Fruit fly (Drosophila melanogaster) whole organism, embryonic: ENCODE results near the gene CG43333.

ENCODE experiments used
- CG10209 ChIP-seq: fragments of 200-800 bp; sonication (Bioruptor generic); optimal IDR thresholded peaks from 3 replicates; lab custom pipeline; 2017; ENCODE audit warnings: missing biosample characterization, mild to moderate bottlenecking, missing genetic modification characterization, missing genetic modification reagents
- CG10321 ChIP-seq: fragments of 200-800 bp; sonication (Bioruptor generic); IDR thresholded peaks from 2 replicates; pipeline ENCODE4 v1.3.6; 2022; ENCODE audit warnings: missing biosample characterization, missing genetic modification characterization
- CG10654 ChIP-seq: fragments of 200-800 bp; sonication (Bioruptor generic); optimal IDR thresholded peaks from 2 replicates; lab custom pipeline; 2016; ENCODE audit warnings: missing biosample characterization, missing genetic modification characterization
- CG10959 ChIP-seq: fragments of 200-800 bp; sonication (Bioruptor generic); IDR thresholded peaks from 2 replicates; pipeline ENCODE4 v1.3.6; 2022; ENCODE audit warnings: missing biosample characterization, missing genetic modification characterization
- CG11085 ChIP-seq: fragments of 200-800 bp; sonication (Bioruptor generic); IDR thresholded peaks from 2 replicates; pipeline ENCODE4 v1.3.6; 2022; ENCODE audit warnings: missing biosample characterization, missing genetic modification characterization
- CG11723 ChIP-seq: fragments of 200-800 bp; sonication (Bioruptor generic); optimal IDR thresholded peaks from 2 replicates; lab custom pipeline; 2017; ENCODE audit warnings: missing biosample characterization, mild to moderate bottlenecking, missing genetic modification characterization
- CG12391 ChIP-seq: fragments of 200-800 bp; sonication (Bioruptor generic); optimal IDR thresholded peaks from 3 replicates; lab custom pipeline; 2018; ENCODE audit warnings: missing biosample characterization, mild to moderate bottlenecking, missing genetic modification characterization, moderate library complexity
- CG12769 ChIP-seq: fragments of 200-800 bp; sonication (Bioruptor generic); optimal IDR thresholded peaks from 2 replicates; lab custom pipeline; 2019; ENCODE audit warnings: missing biosample characterization, mild to moderate bottlenecking, missing genetic modification characterization, moderate library complexity
- CG14965 ChIP-seq: fragments of 200-800 bp; sonication (Bioruptor generic); optimal IDR thresholded peaks from 2 replicates; lab custom pipeline; 2016; ENCODE audit warnings: missing biosample characterization, missing genetic modification characterization, borderline replicate concordance
- CG15514 ChIP-seq: fragments of 200-800 bp; sonication (Bioruptor generic); optimal IDR thresholded peaks from 3 replicates; lab custom pipeline; 2017; ENCODE audit warnings: missing biosample characterization, missing genetic modification characterization, mild to moderate bottlenecking, moderate library complexity, missing genetic modification reagents
- CG17612 ChIP-seq: fragments of 200-800 bp; sonication (Bioruptor generic); IDR thresholded peaks from 2 replicates; pipeline ENCODE4 v1.3.6; 2022; ENCODE audit warnings: missing biosample characterization, missing genetic modification characterization
- CG18599 ChIP-seq: fragments of 200-800 bp; sonication (Bioruptor generic); optimal IDR thresholded peaks from 3 replicates; lab custom pipeline; 2017; ENCODE audit warnings: missing biosample characterization, missing genetic modification characterization, mild to moderate bottlenecking, moderate library complexity, missing genetic modification reagents
- CG31388 ChIP-seq: fragments of 200-800 bp; sonication (Bioruptor generic); optimal IDR thresholded peaks from 2 replicates; lab custom pipeline; 2016; ENCODE audit warnings: missing biosample characterization, missing genetic modification characterization
- CG6175 ChIP-seq: fragments of 200-800 bp; sonication (Bioruptor generic); IDR thresholded peaks from 3 replicates; pipeline ENCODE4 v1.3.6; 2022; ENCODE audit warnings: missing biosample characterization, missing genetic modification characterization
- CG6254 ChIP-seq: fragments of 200-800 bp; sonication (Bioruptor generic); optimal IDR thresholded peaks from 3 replicates; lab custom pipeline; 2017; ENCODE audit warnings: mild to moderate bottlenecking, missing biosample characterization, missing genetic modification reagents, missing genetic modification characterization
- CG6654 ChIP-seq: fragments of 200-800 bp; sonication (Bioruptor generic); optimal IDR thresholded peaks from 2 replicates; lab custom pipeline; 2017; ENCODE audit warnings: missing biosample characterization, mild to moderate bottlenecking, missing genetic modification characterization
- CG6689 ChIP-seq: fragments of 200-800 bp; sonication (Bioruptor generic); IDR thresholded peaks from 2 replicates; pipeline ENCODE4 v1.3.6; 2022; ENCODE audit warnings: missing biosample characterization, missing genetic modification characterization
- CG7839 ChIP-seq: fragments of 200-800 bp; sonication (Bioruptor generic); optimal IDR thresholded peaks from 3 replicates; lab custom pipeline; 2018; ENCODE audit warnings: missing biosample characterization, mild to moderate bottlenecking, missing genetic modification characterization, moderate library complexity
- CG8388 ChIP-seq: fragments of 200-800 bp; sonication (Bioruptor generic); optimal IDR thresholded peaks from 2 replicates; lab custom pipeline; 2019; ENCODE audit warnings: missing biosample characterization, mild to moderate bottlenecking, missing genetic modification characterization, moderate library complexity
- CG8924 ChIP-seq: fragments of 200-800 bp; optimal IDR thresholded peaks from 3 replicates; lab custom pipeline; 2019; ENCODE audit warnings: missing biosample characterization, mild to moderate bottlenecking, missing genetic modification characterization, moderate library complexity
- D19B ChIP-seq: fragments of 200-800 bp; sonication (Bioruptor generic); optimal IDR thresholded peaks from 2 replicates; lab custom pipeline; 2017; ENCODE audit warnings: missing biosample characterization, mild to moderate bottlenecking, missing genetic modification characterization
- Dll ChIP-seq: fragments of 200-800 bp; sonication (Bioruptor generic); IDR thresholded peaks from 4 replicates; pipeline ENCODE4 v1.3.6; 2022; ENCODE audit warnings: missing biosample characterization, missing genetic modification characterization; ENCODE audit not compliant: partially characterized antibody
- E2f2 ChIP-seq: fragments of 200-800 bp; sonication (Bioruptor generic); IDR thresholded peaks from 2 replicates; pipeline ENCODE4 v1.3.6; 2022; ENCODE audit warnings: missing biosample characterization, missing genetic modification characterization
- Fer3 ChIP-seq: fragments of 200-800 bp; sonication (Bioruptor generic); optimal IDR thresholded peaks from 2 replicates; lab custom pipeline; 2018; ENCODE audit warnings: missing biosample characterization, mild to moderate bottlenecking, missing genetic modification characterization, moderate library complexity
- Gug ChIP-seq: fragments of 200-800 bp; sonication (Bioruptor generic); IDR thresholded peaks from 4 replicates; pipeline ENCODE4 v1.3.6; 2022; ENCODE audit warnings: missing biosample characterization, missing genetic modification characterization
- HHEX ChIP-seq: fragments of 200-800 bp; sonication (Bioruptor generic); optimal IDR thresholded peaks from 3 replicates; lab custom pipeline; 2017; ENCODE audit warnings: missing biosample characterization, mild to moderate bottlenecking, missing genetic modification characterization, missing genetic modification reagents
- NK7.1 ChIP-seq: fragments of 200-800 bp; sonication (Bioruptor generic); optimal IDR thresholded peaks from 3 replicates; lab custom pipeline; 2016; ENCODE audit warnings: missing biosample characterization, missing genetic modification characterization
- Optix ChIP-seq: fragments of 200-800 bp; sonication (Bioruptor generic); IDR thresholded peaks from 3 replicates; pipeline ENCODE4 v1.3.6; 2022; ENCODE audit warnings: missing biosample characterization, missing genetic modification characterization
- Rx ChIP-seq: fragments of 200-800 bp; sonication (Bioruptor generic); IDR thresholded peaks from 2 replicates; pipeline ENCODE4 v1.3.6; 2022; ENCODE audit warnings: missing biosample characterization, missing genetic modification characterization
- Scr ChIP-seq: fragments of 200-800 bp; sonication (Bioruptor generic); IDR thresholded peaks from 2 replicates; pipeline ENCODE4 v1.3.6; 2022; ENCODE audit warnings: missing biosample characterization, missing genetic modification characterization; ENCODE audit not compliant: partially characterized antibody
- Sry-δ ChIP-seq: fragments of 200-800 bp; sonication (Bioruptor generic); optimal IDR thresholded peaks from 2 replicates; lab custom pipeline; 2016; ENCODE audit warnings: missing biosample characterization, missing genetic modification characterization
- Xrp1 ChIP-seq: fragments of 200-800 bp; sonication (Bioruptor generic); IDR thresholded peaks from 2 replicates; pipeline ENCODE4 v1.3.6; 2022; ENCODE audit warnings: missing biosample characterization, missing genetic modification characterization
- ab ChIP-seq: fragments of 200-800 bp; sonication (Bioruptor generic); optimal IDR thresholded peaks from 2 replicates; lab custom pipeline; 2016; ENCODE audit warnings: missing biosample characterization, missing genetic modification characterization
- br ChIP-seq: fragments of >200 bp; optimal IDR thresholded peaks from 2 replicates; lab custom pipeline; 2017
- chif ChIP-seq, 2 experiments: fragments of 200-800 bp; sonication (Bioruptor generic); optimal IDR thresholded peaks; 3 replicates each; lab custom pipeline; 2016; ENCODE audit warnings: missing biosample characterization in 2 of 2, missing genetic modification characterization in 2 of 2
- ci ChIP-seq: fragments of 200-800 bp; sonication (Bioruptor generic); IDR thresholded peaks from 3 replicates; pipeline ENCODE4 v1.3.6; 2022; ENCODE audit warnings: missing biosample characterization, missing genetic modification characterization
- dati ChIP-seq: fragments of 200-800 bp; sonication (Bioruptor generic); IDR thresholded peaks from 2 replicates; pipeline ENCODE4 v1.3.6; 2022; ENCODE audit warnings: missing biosample characterization, missing genetic modification characterization
- fd96Cb ChIP-seq: fragments of 200-800 bp; sonication (Bioruptor generic); optimal IDR thresholded peaks from 2 replicates; lab custom pipeline; 2018; ENCODE audit warnings: missing biosample characterization, mild to moderate bottlenecking, missing genetic modification characterization, moderate library complexity
- gfzf ChIP-seq: fragments of 200-800 bp; sonication (Bioruptor generic); optimal IDR thresholded peaks from 2 replicates; lab custom pipeline; 2016; ENCODE audit warnings: missing biosample characterization, mild to moderate bottlenecking, missing genetic modification characterization, moderate library complexity
- ind ChIP-seq: fragments of 200-800 bp; sonication (Bioruptor generic); optimal IDR thresholded peaks from 3 replicates; lab custom pipeline; 2016; ENCODE audit warnings: missing biosample characterization, missing genetic modification characterization
- kay ChIP-seq: fragments of 200-800 bp; sonication (Bioruptor generic); optimal IDR thresholded peaks from 2 replicates; lab custom pipeline; 2016; ENCODE audit warnings: missing biosample characterization, missing genetic modification characterization
- lov ChIP-seq, 2 experiments: fragments of 200-800 bp in 1 of 2; fragments of >200 bp in 1 of 2; sonication (Bioruptor generic) in 1 of 2; IDR thresholded peaks in 1 of 2; optimal IDR thresholded peaks in 1 of 2; 2 replicates in 1 of 2; 3 replicates in 1 of 2; pipeline versions ENCODE4 v1.3.6 to Lab custom; 2017 to 2022; ENCODE audit warnings: missing biosample characterization in 1 of 2, missing genetic modification characterization in 1 of 2
- row ChIP-seq: fragments of 200-800 bp; sonication (Bioruptor generic); IDR thresholded peaks from 3 replicates; pipeline ENCODE4 v1.3.6; 2022; ENCODE audit warnings: missing biosample characterization, missing genetic modification characterization
- salm ChIP-seq: fragments of 200-800 bp; sonication (Bioruptor generic); optimal IDR thresholded peaks from 2 replicates; lab custom pipeline; 2018; ENCODE audit warnings: missing biosample characterization, mild to moderate bottlenecking, missing genetic modification characterization
- so ChIP-seq: fragments of 200-800 bp; sonication (Bioruptor generic); IDR thresholded peaks from 3 replicates; pipeline ENCODE4 v1.3.6; 2022; ENCODE audit warnings: missing biosample characterization, missing genetic modification characterization
- sob ChIP-seq: fragments of 200-800 bp; sonication (Bioruptor generic); IDR thresholded peaks from 2 replicates; pipeline ENCODE4 v1.3.6; 2022; ENCODE audit warnings: missing biosample characterization, missing genetic modification characterization
- sug ChIP-seq: fragments of 200-800 bp; optimal IDR thresholded peaks from 2 replicates; lab custom pipeline; 2019; ENCODE audit warnings: missing biosample characterization, mild to moderate bottlenecking, missing genetic modification characterization, moderate library complexity
- tio ChIP-seq: fragments of 200-800 bp; sonication (Bioruptor generic); optimal IDR thresholded peaks from 2 replicates; lab custom pipeline; 2017; ENCODE audit warnings: missing biosample characterization, missing genetic modification characterization, inconsistent platforms
- unpg ChIP-seq: fragments of 200-800 bp; sonication (Bioruptor generic); optimal IDR thresholded peaks from 3 replicates; lab custom pipeline; 2018; ENCODE audit warnings: missing biosample characterization, mild to moderate bottlenecking, missing genetic modification characterization, moderate library complexity

Gene CG43333

DNA sequence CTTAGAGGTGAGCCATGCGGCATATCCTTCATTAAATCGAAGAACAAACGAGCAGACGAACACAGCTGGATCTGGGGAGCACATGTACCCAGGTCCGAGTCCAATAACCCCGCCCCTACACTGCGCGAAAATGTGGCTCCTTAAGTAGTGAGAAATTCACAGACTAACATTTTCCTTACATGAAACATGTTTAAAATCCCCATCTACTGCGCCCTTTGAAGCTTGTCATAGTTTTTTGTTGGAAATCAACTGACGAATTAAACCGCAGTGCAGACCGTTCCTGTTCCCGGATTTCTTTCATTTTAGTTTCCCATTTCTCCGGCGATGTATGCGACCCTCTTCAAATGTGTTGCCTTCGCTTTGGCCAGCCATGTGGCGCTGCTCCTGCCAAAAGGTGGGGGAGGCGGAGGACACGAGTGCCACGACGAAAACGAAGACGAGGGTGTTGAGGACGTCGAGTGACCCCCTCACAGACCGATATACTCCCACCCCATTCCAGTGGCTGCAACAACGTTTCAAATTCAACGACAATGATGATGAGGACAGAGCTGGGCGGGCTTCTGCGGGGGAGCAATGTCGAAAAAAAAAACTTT, 57.6 kb downstream of the CG43333 start (continued):
- TF ChIP-seq CG6689 (peak; percentile 67), CG11085 (GFP tag; lab: Robert Waterston, UW) (0 out of 2 replicates have a peak, but pooled peaks have one; percentile 47), unpg (GFP tag; lab: Kevin White, UChicago) (peak; percentile 48), CG12769 (peak; percentile 63), lov (optimal IDR thresholded peaks at IDR 0.05; lab: Kevin White, UChicago) (no peak), lov (GFP tag; IDR thresholded peaks at IDR 0.05; lab: Robert Waterston, UW) (0 out of 3 replicates have a peak, but pooled peaks have one; percentile 19), fd96Cb (tag; lab: Kevin White, UChicago) (peak; percentile 72), NK7.1 (GFP tag; lab: Kevin White, UChicago) (peak; percentile 28), Gug (GFP tag; lab: Robert Waterston, UW) (peak; percentile 74; the same call in 3 of the 4 replicates), CG6254 (GFP tag; lab: Kevin White, UChicago) (peak; percentile 49), CG11723 (peak; percentile 24), CG8924 (tag; lab: Kevin White, UChicago) (peak; percentile 43), CG15514 (peak; percentile 55), CG6175 (0 out of 3 replicates have a peak, but pooled peaks have one; percentile 26), br (lab: Kevin White, UChicago) (no peak), Fer3 (peak; percentile 64), Xrp1 (GFP tag; lab: Robert Waterston, UW) (peak; percentile 77; the same call in 1 of the 2 replicates), Optix (GFP tag; lab: Robert Waterston, UW) (peak; percentile 74), Sry-δ (GFP tag; lab: Kevin White, UChicago) (no peak), Dll (no peak), row (GFP tag; lab: Robert Waterston, UW) (peak; percentile 82), Rx (GFP tag; lab: Robert Waterston, UW) (peak; percentile 70), Scr (GFP tag; lab: Robert Waterston, UW) (no peak), CG14965 (GFP tag; lab: Kevin White, UChicago) (no peak), sug (tag; lab: Kevin White, UChicago) (peak; percentile 29), CG17612 (no peak), sob (peak; percentile 76), gfzf (GFP tag; lab: Kevin White, UChicago) (no peak), CG10654 (GFP tag; lab: Kevin White, UChicago) (peak; percentile 59), chif (GFP tag; optimal IDR thresholded peaks at IDR 0.05; lab: Kevin White, UChicago) (peak in 1 of 2 experiments; percentile 48), CG18599 (peak; percentile 89), so (GFP tag; lab: Robert Waterston, UW) (peak; percentile 77; the same call in 1 of the 3 replicates), CG10209 (GFP tag; lab: Kevin White, UChicago) (peak; percentile 16), CG10959 (GFP tag; lab: Robert Waterston, UW) (peak; percentile 28; the same call in 1 of the 2 replicates), CG6654 (GFP tag; lab: Kevin White, UChicago) (peak; percentile 13), CG7839 (tag; lab: Kevin White, UChicago) (peak; percentile 69), HHEX (GFP tag; lab: Kevin White, UChicago) (peak; percentile 74), CG31388 (no peak), dati (0 out of 2 replicates have a peak, but pooled peaks have one; percentile 32), kay (GFP tag; lab: Kevin White, UChicago) (no peak), CG12391 (peak; percentile 44), ci (GFP tag; lab: Robert Waterston, UW) (peak; percentile 87), tio (GFP tag; lab: Kevin White, UChicago) (no peak), E2f2 (GFP tag; lab: Robert Waterston, UW) (0 out of 2 replicates have a peak, but pooled peaks have one; percentile 23), ind (GFP tag; lab: Kevin White, UChicago) (peak; percentile 76), D19B (peak; percentile 19), CG8388 (peak; percentile 54), salm (tag; lab: Kevin White, UChicago) (peak; percentile 2), CG10321 (no peak), ab (peak; percentile 20)
